Worm (Caenorhabditis elegans) whole organism, L3 larva: Measurements from ENCODE around the gene C32B5.18.
"Not testable (repeated sequence)": the region's sequence is repeated elsewhere in the genome, so short reads cannot be mapped to it uniquely, and the experiment has no call there.

ENCODE experiments used
- ceh-82 ChIP-seq: fragments of 150-350 bp; optimal IDR thresholded peaks from 2 replicates; lab custom pipeline; 2014; ENCODE audit warnings: missing biosample characterization, missing genetic modification characterization
- egl-27 ChIP-seq: sonication (generic microtip); optimal IDR thresholded peaks from 4 replicates; lab custom pipeline; 2017; ENCODE audit warnings: missing biosample characterization, missing genetic modification reagents, missing genetic modification characterization
- elt-2 ChIP-seq: sonication (generic microtip); optimal IDR thresholded peaks from 2 replicates; lab custom pipeline; 2016; ENCODE audit warnings: missing genetic modification reagents, mild to moderate bottlenecking, missing genetic modification characterization, missing compliant biosample characterization
- jun-1 ChIP-seq: fragments of 150-350 bp; optimal IDR thresholded peaks from 2 replicates; lab custom pipeline; 2014; ENCODE audit warnings: missing biosample characterization, missing genetic modification reagents, missing genetic modification characterization
- lin-15B ChIP-seq: fragments of 150-350 bp; optimal IDR thresholded peaks from 2 replicates; lab custom pipeline; 2014; ENCODE audit warnings: missing biosample characterization, missing genetic modification characterization
- nhr-12 ChIP-seq: fragments of 150-350 bp; optimal IDR thresholded peaks from 2 replicates; lab custom pipeline; 2014; ENCODE audit warnings: missing biosample characterization, missing genetic modification characterization
- nhr-25 ChIP-seq: sonication (generic microtip); optimal IDR thresholded peaks from 2 replicates; lab custom pipeline; 2017; ENCODE audit warnings: missing biosample characterization, missing genetic modification characterization
- nhr-67 ChIP-seq: fragments of 150-350 bp; optimal IDR thresholded peaks from 2 replicates; lab custom pipeline; 2014; ENCODE audit warnings: missing biosample characterization, missing genetic modification characterization
- nhr-76 ChIP-seq: fragments of 150-350 bp; sonication (generic microtip); optimal IDR thresholded peaks from 5 replicates; lab custom pipeline; 2014; ENCODE audit warnings: missing biosample characterization, missing genetic modification characterization
- snpc-4 ChIP-seq: fragments of 150-350 bp; optimal IDR thresholded peaks from 2 replicates; lab custom pipeline; 2014; ENCODE audit warnings: missing biosample characterization, missing genetic modification characterization
- ztf-4 ChIP-seq: fragments of 150-350 bp; optimal IDR thresholded peaks from 2 replicates; lab custom pipeline; 2014; ENCODE audit warnings: missing biosample characterization, missing genetic modification characterization

The C32B5.18 gene

DNA sequence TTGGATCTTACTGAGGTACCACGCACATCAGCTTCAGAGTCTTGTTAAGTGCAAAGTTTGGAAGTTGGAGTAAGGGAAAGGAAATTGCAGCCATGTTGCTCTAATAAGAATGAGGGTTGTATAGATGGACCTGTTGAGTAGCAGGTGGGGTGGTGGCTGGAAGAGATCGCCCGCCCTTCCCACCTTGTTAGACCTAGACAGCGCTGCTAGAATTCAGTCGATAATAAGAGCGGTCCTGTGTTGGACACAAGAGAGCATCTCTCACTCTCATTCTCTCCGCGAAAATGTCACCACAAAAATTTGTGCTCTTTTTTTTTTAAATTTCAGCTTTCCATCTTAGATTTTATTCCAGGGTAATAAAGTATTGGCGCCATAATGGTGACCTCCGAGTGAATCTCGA lies 41.0 kb downstream of the C32B5.18 start, which contains the start of the genes fbxb-30 and F45D11.5:
TSS of gene fbxb-30 (minus strand) at position 101 of the 400 bp plus-strand sequence.
TSS of gene F45D11.5 (plus strand) at position 352 of the 400 bp plus-strand sequence.
- TF ChIP-seq egl-27 (tag; lab: Kevin White, UChicago): no peak
- TF ChIP-seq nhr-67 (tag; lab: Kevin White, UChicago): no peak
- no peak for TF ChIP-seq lin-15B
- TF ChIP-seq nhr-12 (tag; lab: Kevin White, UChicago): no peak
- TF ChIP-seq elt-2 (tag; lab: Kevin White, UChicago): no peak
- TF ChIP-seq nhr-76 (tag; lab: Kevin White, UChicago): no peak
- no peak for TF ChIP-seq ztf-4 (tag; lab: Kevin White, UChicago)
- TF ChIP-seq nhr-25 (tag; lab: Kevin White, UChicago): no peak
- TF ChIP-seq, all 47 proteins: peak for 0

ce11 chrII:1006375-1006774 lies 46.1 kb downstream of the C32B5.18 start, which contains the start of gene F45D11.14:
TSS of gene F45D11.14 (minus strand) at chrII:1006475.
- not testable (repeated sequence) for TF ChIP-seq snpc-4 (tag; lab: Kevin White, UChicago); ceh-82; jun-1 (tag; lab: Kevin White, UChicago)
